Worm (Caenorhabditis elegans): ENCODE data around the gene unc-31.

ce11 chrIV:12790871-12791270 is 17.2 kb downstream of the unc-31 start, which contains the start of gene F07C6.2:
- TF ChIP-seq F13C5.2 (tag; optimal IDR thresholded peaks at IDR 0.05), result no peak
- no peak for TF ChIP-seq sea-1 (GFP tag; conservative IDR thresholded peaks at IDR 0.05)
- TF ChIP-seq hmg-4 (GFP tag; optimal IDR thresholded peaks at IDR 0.05), result no peak
- no peak for TF ChIP-seq pes-1 (GFP tag; IDR thresholded peaks at IDR 0.05)
- no peak for TF ChIP-seq ama-1 (optimal IDR thresholded peaks at IDR 0.05)
- no peak for TF ChIP-seq ceh-13 (GFP tag; optimal IDR thresholded peaks at IDR 0.05)
- no peak for TF ChIP-seq scrt-1 (GFP tag; IDR thresholded peaks at IDR 0.05)
- no peak for TF ChIP-seq tbx-11 (GFP tag; IDR thresholded peaks at IDR 0.05)
- TF ChIP-seq ceh-36 (tag; optimal IDR thresholded peaks at IDR 0.05), result no peak
- no peak for TF ChIP-seq ets-7 (tag; optimal IDR thresholded peaks at IDR 0.05)
- TF ChIP-seq hmbx-1 (tag; optimal IDR thresholded peaks at IDR 0.05), result no peak
- TF ChIP-seq tra-4 (tag; optimal IDR thresholded peaks at IDR 0.05), result no peak

Measured in whole organism, early embryonic.